Fruit fly (Drosophila melanogaster) whole organism, embryonic: ENCODE results near the gene CG5861.
A peak's percentile ranks its signal among the peaks of the same experiment; 100 is the strongest.

ENCODE experiments used
- ATbp ChIP-seq: fragments of 200-800 bp; sonication (Bioruptor generic); optimal IDR thresholded peaks from 2 replicates; lab custom pipeline; 2017; ENCODE audit warnings: missing biosample characterization, mild to moderate bottlenecking, missing genetic modification characterization, missing genetic modification reagents
- Adf1 ChIP-seq: fragments of 200-800 bp; sonication (Bioruptor generic); IDR thresholded peaks from 2 replicates; pipeline ENCODE4 v1.3.6; 2022; ENCODE audit warnings: missing biosample characterization, missing genetic modification characterization
- CG10565 ChIP-seq: fragments of 200-800 bp; sonication (Bioruptor generic); optimal IDR thresholded peaks from 3 replicates; lab custom pipeline; 2016; ENCODE audit warnings: missing biosample characterization, mild to moderate bottlenecking, missing genetic modification characterization
- CG11560 ChIP-seq: fragments of 200-800 bp; sonication (Bioruptor generic); IDR thresholded peaks from 3 replicates; pipeline ENCODE4 v1.3.6; 2022; ENCODE audit warnings: missing biosample characterization, missing genetic modification characterization
- CG12104 ChIP-seq: fragments of 200-800 bp; sonication (Bioruptor generic); optimal IDR thresholded peaks from 3 replicates; lab custom pipeline; 2016; ENCODE audit warnings: missing biosample characterization, missing genetic modification characterization
- CG14014 ChIP-seq: fragments of 200-800 bp; sonication (Bioruptor generic); IDR thresholded peaks from 2 replicates; pipeline ENCODE4 v1.3.6; 2022; ENCODE audit warnings: missing biosample characterization, missing genetic modification characterization
- CG15269 ChIP-seq: fragments of 200-800 bp; sonication (Bioruptor generic); optimal IDR thresholded peaks from 2 replicates; lab custom pipeline; 2018; ENCODE audit warnings: missing biosample characterization, mild to moderate bottlenecking, missing genetic modification characterization, moderate library complexity
- CG17912 ChIP-seq: fragments of 200-800 bp; sonication (Bioruptor generic); optimal IDR thresholded peaks from 2 replicates; lab custom pipeline; 2018; ENCODE audit warnings: missing biosample characterization, mild to moderate bottlenecking, missing genetic modification characterization
- CG18262 ChIP-seq: fragments of 200-800 bp; optimal IDR thresholded peaks from 3 replicates; lab custom pipeline; 2019; ENCODE audit warnings: missing biosample characterization, mild to moderate bottlenecking, missing genetic modification characterization, moderate library complexity
- CG2199 ChIP-seq: fragments of 200-800 bp; sonication (Bioruptor generic); IDR thresholded peaks from 3 replicates; pipeline ENCODE4 v1.3.6; 2022; ENCODE audit warnings: missing biosample characterization, missing genetic modification characterization
- CG2712 ChIP-seq: fragments of 200-800 bp; optimal IDR thresholded peaks from 3 replicates; lab custom pipeline; 2019; ENCODE audit warnings: missing biosample characterization, mild to moderate bottlenecking, missing genetic modification characterization, moderate library complexity
- CG32532 ChIP-seq: fragments of 200-800 bp; sonication (Bioruptor generic); IDR thresholded peaks from 2 replicates; pipeline ENCODE4 v1.3.6; 2022; ENCODE audit warnings: missing biosample characterization, missing genetic modification characterization
- CG32767 ChIP-seq: fragments of 200-800 bp; sonication (Bioruptor generic); IDR thresholded peaks from 2 replicates; pipeline ENCODE4 v1.3.6; 2022; ENCODE audit warnings: missing biosample characterization, missing genetic modification characterization
- CG42726 ChIP-seq: fragments of 200-800 bp; sonication (Bioruptor generic); IDR thresholded peaks from 2 replicates; pipeline ENCODE4 v1.3.6; 2022; ENCODE audit warnings: missing biosample characterization, missing genetic modification characterization; ENCODE audit not compliant: partially characterized antibody
- CG4328 ChIP-seq: fragments of 200-800 bp; sonication (Bioruptor generic); optimal IDR thresholded peaks from 3 replicates; lab custom pipeline; 2017; ENCODE audit warnings: missing biosample characterization, missing genetic modification reagents, missing genetic modification characterization
- CG5245 ChIP-seq: fragments of 200-800 bp; sonication (Bioruptor generic); optimal IDR thresholded peaks from 3 replicates; lab custom pipeline; 2016; ENCODE audit warnings: missing biosample characterization, missing genetic modification characterization
- CG6654 ChIP-seq: fragments of 200-800 bp; sonication (Bioruptor generic); optimal IDR thresholded peaks from 2 replicates; lab custom pipeline; 2017; ENCODE audit warnings: missing biosample characterization, mild to moderate bottlenecking, missing genetic modification characterization
- CG8089 ChIP-seq: fragments of 200-800 bp; sonication (Bioruptor generic); optimal IDR thresholded peaks from 3 replicates; lab custom pipeline; 2016; ENCODE audit warnings: missing biosample characterization, missing genetic modification characterization
- CG9817 ChIP-seq: fragments of 200-800 bp; sonication (Bioruptor generic); optimal IDR thresholded peaks from 2 replicates; lab custom pipeline; 2018; ENCODE audit warnings: missing biosample characterization, mild to moderate bottlenecking, missing genetic modification characterization, moderate library complexity
- Dll ChIP-seq: fragments of 200-800 bp; sonication (Bioruptor generic); IDR thresholded peaks from 4 replicates; pipeline ENCODE4 v1.3.6; 2022; ENCODE audit warnings: missing biosample characterization, missing genetic modification characterization; ENCODE audit not compliant: partially characterized antibody
- Gsc ChIP-seq: fragments of 200-800 bp; sonication (Bioruptor generic); IDR thresholded peaks from 2 replicates; pipeline ENCODE4 v1.3.6; 2022; ENCODE audit warnings: missing biosample characterization, missing genetic modification characterization
- HHEX ChIP-seq: fragments of 200-800 bp; sonication (Bioruptor generic); optimal IDR thresholded peaks from 3 replicates; lab custom pipeline; 2017; ENCODE audit warnings: missing biosample characterization, mild to moderate bottlenecking, missing genetic modification characterization, missing genetic modification reagents
- Lhr ChIP-seq: fragments of 200-800 bp; sonication (Bioruptor generic); optimal IDR thresholded peaks from 3 replicates; lab custom pipeline; 2017; ENCODE audit warnings: mild to moderate bottlenecking, missing biosample characterization, missing genetic modification reagents, missing genetic modification characterization
- Nf-YB ChIP-seq: fragments of 200-800 bp; sonication (Bioruptor generic); optimal IDR thresholded peaks from 3 replicates; lab custom pipeline; 2019; ENCODE audit warnings: missing biosample characterization, mild to moderate bottlenecking, missing genetic modification characterization, moderate library complexity
- NfI ChIP-seq: fragments of 200-800 bp; sonication (Bioruptor generic); optimal IDR thresholded peaks from 3 replicates; lab custom pipeline; 2018; ENCODE audit warnings: missing biosample characterization, mild to moderate bottlenecking, missing genetic modification characterization, moderate library complexity
- Side ChIP-seq: fragments of 200-800 bp; sonication (Bioruptor generic); optimal IDR thresholded peaks from 2 replicates; lab custom pipeline; 2016; ENCODE audit warnings: missing biosample characterization, missing genetic modification characterization
- Sin3A ChIP-seq: fragments of >200 bp; optimal IDR thresholded peaks from 2 replicates; lab custom pipeline; 2018
- Spps ChIP-seq: fragments of 200-800 bp; sonication (Bioruptor generic); optimal IDR thresholded peaks from 2 replicates; lab custom pipeline; 2018; ENCODE audit warnings: missing biosample characterization, mild to moderate bottlenecking, missing genetic modification characterization
- Ssrp ChIP-seq: fragments of 200-800 bp; sonication (Bioruptor generic); optimal IDR thresholded peaks from 2 replicates; lab custom pipeline; 2018; ENCODE audit warnings: missing biosample characterization, mild to moderate bottlenecking, missing genetic modification characterization, moderate library complexity
- ash1 ChIP-seq: fragments of 200-800 bp; sonication (Bioruptor generic); optimal IDR thresholded peaks from 2 replicates; lab custom pipeline; 2018; ENCODE audit warnings: missing biosample characterization, mild to moderate bottlenecking, missing genetic modification characterization
- az2 ChIP-seq: fragments of 200-800 bp; sonication (Bioruptor generic); optimal IDR thresholded peaks from 3 replicates; lab custom pipeline; 2016; ENCODE audit warnings: missing biosample characterization, missing genetic modification characterization
- dan ChIP-seq: fragments of 200-800 bp; sonication (Bioruptor generic); IDR thresholded peaks from 2 replicates; pipeline ENCODE4 v1.3.6; 2022; ENCODE audit warnings: missing biosample characterization, missing genetic modification characterization
- emc ChIP-seq: fragments of 200-800 bp; sonication (Bioruptor generic); optimal IDR thresholded peaks from 2 replicates; lab custom pipeline; 2016; ENCODE audit warnings: missing biosample characterization, missing genetic modification characterization
- en ChIP-seq: fragments of 200-800 bp; sonication (Bioruptor generic); optimal IDR thresholded peaks from 2 replicates; lab custom pipeline; 2016; ENCODE audit warnings: missing biosample characterization, missing genetic modification characterization
- exex ChIP-seq: fragments of 200-800 bp; sonication (Bioruptor generic); optimal IDR thresholded peaks from 4 replicates; lab custom pipeline; 2018; ENCODE audit warnings: missing biosample characterization, mild to moderate bottlenecking, missing genetic modification characterization, moderate library complexity
- fd102C ChIP-seq: fragments of 200-800 bp; sonication (Bioruptor generic); optimal IDR thresholded peaks from 2 replicates; lab custom pipeline; 2018; ENCODE audit warnings: missing biosample characterization, mild to moderate bottlenecking, missing genetic modification characterization, moderate library complexity
- hbn ChIP-seq: fragments of 200-800 bp; sonication (Bioruptor generic); IDR thresholded peaks from 2 replicates; pipeline ENCODE4 v1.3.6; 2022; ENCODE audit warnings: missing biosample characterization, missing genetic modification characterization; ENCODE audit not compliant: partially characterized antibody
- kay ChIP-seq: fragments of 200-800 bp; sonication (Bioruptor generic); optimal IDR thresholded peaks from 2 replicates; lab custom pipeline; 2016; ENCODE audit warnings: missing biosample characterization, missing genetic modification characterization
- lmd ChIP-seq: fragments of 200-800 bp; sonication (Bioruptor generic); IDR thresholded peaks from 2 replicates; pipeline ENCODE4 v1.3.6; 2022; ENCODE audit warnings: missing biosample characterization, missing genetic modification characterization
- lola ChIP-seq, 3 experiments: fragments of >200 bp in 2 of 3; fragments of 200-800 bp in 1 of 3; sonication (Bioruptor generic) in 1 of 3; optimal IDR thresholded peaks; 2 replicates each; lab custom pipeline; 2017 to 2019; ENCODE audit warnings: missing biosample characterization in 3 of 3, missing genetic modification characterization in 3 of 3, mild to moderate bottlenecking in 1 of 3, moderate library complexity in 1 of 3
- nerfin-2 ChIP-seq: fragments of 200-800 bp; sonication (Bioruptor generic); IDR thresholded peaks from 2 replicates; pipeline ENCODE4 v1.3.6; 2022; ENCODE audit warnings: missing biosample characterization, missing genetic modification characterization; ENCODE audit not compliant: partially characterized antibody
- oc ChIP-seq: fragments of 200-800 bp; sonication (Bioruptor generic); optimal IDR thresholded peaks from 2 replicates; lab custom pipeline; 2018; ENCODE audit warnings: missing biosample characterization, mild to moderate bottlenecking, missing genetic modification characterization, moderate library complexity
- onecut ChIP-seq: fragments of 200-800 bp; sonication (Bioruptor generic); IDR thresholded peaks from 2 replicates; pipeline ENCODE4 v1.3.6; 2022; ENCODE audit warnings: missing biosample characterization, missing genetic modification characterization
- pan ChIP-seq, 4 experiments: fragments of >200 bp in 3 of 4; fragments of 200-800 bp in 1 of 4; sonication (Bioruptor generic) in 1 of 4; optimal IDR thresholded peaks in 3 of 4; IDR thresholded peaks in 1 of 4; 2 replicates each; pipeline versions ENCODE4 v1.3.6 to Lab custom; 2017 to 2022; ENCODE audit warnings: missing biosample characterization in 2 of 4, missing genetic modification characterization in 2 of 4, mixed read lengths in 1 of 4
- ro ChIP-seq: fragments of 200-800 bp; sonication (Bioruptor generic); IDR thresholded peaks from 2 replicates; pipeline ENCODE4 v1.3.6; 2022; ENCODE audit warnings: missing biosample characterization, missing genetic modification characterization
- run ChIP-seq: fragments of 200-800 bp; sonication (Bioruptor generic); optimal IDR thresholded peaks from 3 replicates; lab custom pipeline; 2018; ENCODE audit warnings: missing biosample characterization, mild to moderate bottlenecking, missing genetic modification characterization
- vfl ChIP-seq: fragments of 200-800 bp; sonication (Bioruptor generic); optimal IDR thresholded peaks from 2 replicates; lab custom pipeline; 2016; ENCODE audit warnings: missing biosample characterization, missing genetic modification characterization
- yki ChIP-seq: fragments of >200 bp; optimal IDR thresholded peaks from 3 replicates; lab custom pipeline; 2018

The CG5861 gene

DNA sequence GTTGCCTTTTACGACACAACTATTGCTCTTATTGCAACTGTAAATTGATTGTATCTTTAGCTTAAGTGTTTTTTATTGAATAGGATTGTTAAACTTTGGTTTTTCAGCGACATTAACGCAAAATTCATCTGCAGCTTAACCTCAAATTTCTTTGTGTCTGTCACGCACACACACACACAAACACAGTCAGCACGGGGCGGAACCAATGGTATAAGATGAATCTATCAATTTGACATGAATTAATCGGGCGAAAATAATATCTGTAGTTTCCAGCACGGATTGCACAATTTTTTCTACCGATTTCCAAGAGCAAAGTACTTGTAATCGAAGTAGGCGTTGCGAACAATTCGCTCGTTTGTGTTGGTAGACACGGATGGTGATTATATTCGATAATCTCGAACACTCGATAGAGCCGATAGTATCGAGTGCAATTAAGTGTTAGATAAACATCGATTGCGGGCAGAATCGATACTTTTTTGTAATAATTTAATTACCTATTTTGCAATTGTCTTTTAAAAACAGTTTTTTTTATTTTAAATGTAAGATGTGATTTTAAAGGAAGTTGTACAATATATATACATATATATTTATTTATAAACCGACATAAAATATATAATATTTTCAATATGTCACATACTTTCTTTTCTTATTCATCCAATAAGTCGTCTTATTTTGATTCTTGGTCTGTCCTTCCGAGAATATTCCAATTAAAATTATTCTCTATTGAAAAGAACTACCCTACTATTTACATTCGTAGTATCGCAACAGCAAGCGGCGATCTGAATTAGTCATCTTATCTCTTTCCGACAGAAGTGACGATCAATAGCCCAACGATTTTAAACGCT is 49.6 kb downstream of the CG5861 start, which contains the start of the genes PRL-1 and EndoGI (continued):
- TF ChIP-seq CG6654: no peak
- no peak for TF ChIP-seq dan (GFP tag; lab: Robert Waterston, UW)
- peak; percentile 67 for TF ChIP-seq oc (tag; lab: Kevin White, UChicago)
- TF ChIP-seq Gsc (GFP tag; lab: Robert Waterston, UW): no peak
- TF ChIP-seq CG8089 (GFP tag; lab: Kevin White, UChicago): no peak
- TF ChIP-seq emc (GFP tag; lab: Kevin White, UChicago): no peak
- TF ChIP-seq hbn (GFP tag; lab: Robert Waterston, UW): peak; percentile 98
- peak; percentile 12; the same call in 1 of the 3 replicates for TF ChIP-seq CG2199 (GFP tag; lab: Robert Waterston, UW)
- TF ChIP-seq ash1: no peak
- peak; percentile 98 for TF ChIP-seq Dll
- peak; percentile 71 for TF ChIP-seq CG4328 (GFP tag; lab: Kevin White, UChicago)
- peak; percentile 66 for TF ChIP-seq NfI
- TF ChIP-seq en (GFP tag; lab: Kevin White, UChicago): no peak
- no peak for TF ChIP-seq lmd (GFP tag; lab: Robert Waterston, UW)
- TF ChIP-seq CG12104 (GFP tag; lab: Kevin White, UChicago): peak; percentile 74
- TF ChIP-seq CG9817 (tag; lab: Kevin White, UChicago): peak; percentile 65
- peak; percentile 60 for TF ChIP-seq onecut (GFP tag; lab: Robert Waterston, UW)
- peak; percentile 98 for TF ChIP-seq CG42726 (GFP tag; lab: Robert Waterston, UW)
- peak; percentile 74 for TF ChIP-seq kay (GFP tag; lab: Kevin White, UChicago)
- TF ChIP-seq ro (GFP tag; lab: Robert Waterston, UW): no peak
- TF ChIP-seq CG32532 (GFP tag; lab: Robert Waterston, UW): peak; percentile 91
- peak; percentile 84 for TF ChIP-seq CG18262 (tag; lab: Kevin White, UChicago)
- TF ChIP-seq CG10565 (GFP tag; lab: Kevin White, UChicago): no peak
- peak; percentile 86 for TF ChIP-seq CG2712 (tag; lab: Kevin White, UChicago)
- TF ChIP-seq vfl (GFP tag; lab: Kevin White, UChicago): no peak
- peak; percentile 68 for TF ChIP-seq Nf-YB (GFP tag; lab: Kevin White, UChicago)
- peak; percentile 20 for TF ChIP-seq Sin3A (lab: Kevin White, UChicago)
- peak; percentile 59 for TF ChIP-seq az2 (GFP tag; lab: Kevin White, UChicago)
- no peak for TF ChIP-seq yki
- TF ChIP-seq HHEX: no peak
- peak; percentile 38; the same call in 1 of the 2 replicates for TF ChIP-seq Adf1 (GFP tag; lab: Robert Waterston, UW)
- peak; percentile 42 for TF ChIP-seq Spps (tag; lab: Kevin White, UChicago)
- no peak for TF ChIP-seq CG17912 (GFP tag; lab: Kevin White, UChicago)
- no peak for TF ChIP-seq run
- TF ChIP-seq CG5245 (GFP tag; lab: Kevin White, UChicago): no peak
- TF ChIP-seq Ssrp: peak; percentile 54
- peak in 1 of 3 experiments; percentile 54 for TF ChIP-seq lola (GFP tag; optimal IDR thresholded peaks at IDR 0.05; lab: Kevin White, UChicago)
- peak; percentile 100 for TF ChIP-seq CG11560
- no peak for TF ChIP-seq Side (GFP tag; lab: Kevin White, UChicago)
- peak; percentile 85 for TF ChIP-seq CG14014 (GFP tag; lab: Robert Waterston, UW)
- no peak for TF ChIP-seq pan (optimal IDR thresholded peaks at IDR 0.05; lab: Kevin White, UChicago)
- peak in 1 of 2 experiments; percentile 84 for TF ChIP-seq pan (GFP tag; optimal IDR thresholded peaks at IDR 0.05 in 1 of 2, IDR thresholded peaks at IDR 0.05 in 1 of 2)
- TF ChIP-seq exex: peak; percentile 71
- peak; percentile 90 for TF ChIP-seq CG15269 (tag; lab: Kevin White, UChicago)
- peak; percentile 31 for TF ChIP-seq ATbp
- peak; percentile 100 for TF ChIP-seq nerfin-2 (GFP tag; lab: Robert Waterston, UW)
- TF ChIP-seq fd102C: no peak
- TF ChIP-seq Lhr (GFP tag; lab: Kevin White, UChicago): peak; percentile 4
- TF ChIP-seq CG32767 (GFP tag; lab: Robert Waterston, UW): peak; percentile 69; the same call in 1 of the 2 replicates
